Fruit fly (Drosophila melanogaster): Measurements from ENCODE around the gene Efa6.

DNA sequence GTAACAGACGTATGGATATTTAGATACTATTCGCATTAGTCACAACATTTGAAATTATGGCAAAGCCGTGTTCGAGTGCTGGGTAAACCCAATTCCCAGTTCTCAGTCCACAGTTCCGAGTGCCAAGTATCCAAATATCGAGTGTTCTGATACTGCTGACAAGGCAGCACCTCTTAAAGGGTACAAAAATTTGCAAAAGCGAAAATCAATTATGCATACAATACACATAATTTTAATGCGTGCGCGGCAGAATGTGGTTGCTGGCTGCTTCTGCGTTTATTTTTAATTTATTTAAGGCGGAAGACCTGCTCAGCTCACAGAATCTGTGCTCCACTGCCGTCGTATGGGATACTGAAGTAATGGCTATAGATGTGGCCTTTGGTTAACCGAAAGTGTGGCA lies 34.9 kb upstream of the Efa6 start:
- TF ChIP-seq fd59A (GFP tag; optimal IDR thresholded peaks at IDR 0.05) (no peak), CG9139 (GFP tag; optimal IDR thresholded peaks at IDR 0.05) (no peak), salr (GFP tag; optimal IDR thresholded peaks at IDR 0.05) (no peak), net (GFP tag; optimal IDR thresholded peaks at IDR 0.05) (no peak), CG16779 (tag; optimal IDR thresholded peaks at IDR 0.05) (no peak), Lpt (GFP tag; optimal IDR thresholded peaks at IDR 0.05) (no peak), CG6792 (GFP tag; optimal IDR thresholded peaks at IDR 0.05) (no peak), CG31627 (GFP tag; optimal IDR thresholded peaks at IDR 0.05) (no peak), CG10669 (GFP tag; optimal IDR thresholded peaks at IDR 0.05) (no peak), fkh (GFP tag; optimal IDR thresholded peaks at IDR 0.05) (no peak)

Measured in whole organism, prepupa.